Worm (Caenorhabditis elegans): ENCODE measurements around the gene che-12.

- TF ChIP-seq hmbx-1 (tag; optimal IDR thresholded peaks at IDR 0.05), result no peak
- no peak for TF ChIP-seq ama-1 (optimal IDR thresholded peaks at IDR 0.05)
- TF ChIP-seq scrt-1 (GFP tag; IDR thresholded peaks at IDR 0.05), result no peak
- no peak for TF ChIP-seq F13C5.2 (tag; optimal IDR thresholded peaks at IDR 0.05)
- TF ChIP-seq aly-1 (tag; optimal IDR thresholded peaks at IDR 0.05), result no peak
- TF ChIP-seq sea-1 (GFP tag; conservative IDR thresholded peaks at IDR 0.05), result no peak
- TF ChIP-seq flt-1 (GFP tag; IDR thresholded peaks at IDR 0.05), result no peak
- no peak for TF ChIP-seq tbx-11 (GFP tag; IDR thresholded peaks at IDR 0.05)
Measured at ce11 chrV:10323537-10323936, 16.4 kb upstream of the che-12 start.

Measured in whole organism, early embryonic.